Worm (Caenorhabditis elegans) whole organism, L4 larva: ENCODE results near the gene K01D12.8.

ENCODE experiments used
- F10B5.3 ChIP-seq: sonication (generic microtip); optimal IDR thresholded peaks from 2 replicates; lab custom pipeline; 2016; ENCODE audit warnings: mild to moderate bottlenecking, missing genetic modification characterization, missing compliant biosample characterization
- F26F4.8 ChIP-seq: fragments of 200-800 bp; sonication (Bioruptor generic); conservative IDR thresholded peaks from 2 replicates; pipeline ENCODE4 v1.3.6; 2022; ENCODE audit warnings: missing genetic modification characterization, missing compliant biosample characterization
- R02D3.7 ChIP-seq: fragments of 150-350 bp; sonication (generic microtip); optimal IDR thresholded peaks from 3 replicates; lab custom pipeline; 2014; ENCODE audit warnings: missing biosample characterization, missing genetic modification characterization
- T20F7.1 ChIP-seq: fragments of 200-800 bp; sonication (Bioruptor generic); optimal IDR thresholded peaks from 2 replicates; lab custom pipeline; 2018; ENCODE audit warnings: mild to moderate bottlenecking, missing genetic modification characterization, missing compliant biosample characterization
- ZK546.5 ChIP-seq, 2 experiments: sonication (generic microtip); optimal IDR thresholded peaks; 2 replicates each; lab custom pipeline; 2017; ENCODE audit warnings: missing biosample characterization in 2 of 2, missing genetic modification characterization in 2 of 2
- arid-1 ChIP-seq: fragments of 200-800 bp; sonication (Bioruptor generic); conservative IDR thresholded peaks from 2 replicates; pipeline ENCODE4 v1.3.6; 2022; ENCODE audit warnings: missing genetic modification reagents, missing genetic modification characterization, missing compliant biosample characterization
- ceh-32 ChIP-seq: sonication (generic microtip); optimal IDR thresholded peaks from 2 replicates; lab custom pipeline; 2016; ENCODE audit warnings: mild to moderate bottlenecking, missing genetic modification characterization, missing compliant biosample characterization; ENCODE audit not compliant: poor library complexity
- ceh-44 ChIP-seq: fragments of 200-800 bp; sonication (Bioruptor generic); IDR thresholded peaks from 2 replicates; pipeline ENCODE4 v1.3.6; 2022; ENCODE audit warnings: missing genetic modification reagents, missing genetic modification characterization, missing compliant biosample characterization
- ceh-62 ChIP-seq: sonication (generic microtip); optimal IDR thresholded peaks from 2 replicates; lab custom pipeline; 2017; ENCODE audit warnings: missing biosample characterization, missing genetic modification characterization
- daf-16 ChIP-seq, 3 experiments: sonication (generic microtip); optimal IDR thresholded peaks; 2 replicates each; lab custom pipeline; 2016 to 2017; ENCODE audit warnings: missing genetic modification characterization in 3 of 3, missing genetic modification reagents in 3 of 3, mild to moderate bottlenecking in 2 of 3, missing compliant biosample characterization in 2 of 3, missing biosample characterization in 1 of 3, moderate library complexity in 1 of 3
- daf-19 ChIP-seq: fragments of 200-800 bp; sonication (Bioruptor generic); conservative IDR thresholded peaks from 2 replicates; pipeline ENCODE4 v1.3.6; 2022; ENCODE audit warnings: missing genetic modification characterization, missing compliant biosample characterization
- dmd-6 ChIP-seq: fragments of 200-800 bp; sonication (Bioruptor generic); IDR thresholded peaks from 2 replicates; pipeline ENCODE4 v1.3.6; 2022; ENCODE audit warnings: missing genetic modification reagents, missing genetic modification characterization, missing compliant biosample characterization
- dmd-8 ChIP-seq: fragments of 200-800 bp; sonication (Bioruptor generic); IDR thresholded peaks from 2 replicates; pipeline ENCODE4 v1.3.6; 2022; ENCODE audit warnings: missing genetic modification characterization, missing compliant biosample characterization
- dpl-1 ChIP-seq: fragments of 150-350 bp; optimal IDR thresholded peaks from 2 replicates; lab custom pipeline; 2014; ENCODE audit warnings: missing biosample characterization, missing genetic modification reagents, missing genetic modification characterization
- dve-1 ChIP-seq: sonication (generic microtip); optimal IDR thresholded peaks from 2 replicates; lab custom pipeline; 2017; ENCODE audit warnings: antibody characterized with exemption, mild to moderate bottlenecking, missing genetic modification characterization, missing compliant biosample characterization; ENCODE audit not compliant: insufficient read depth
- egl-27 ChIP-seq: sonication (generic microtip); optimal IDR thresholded peaks from 3 replicates; lab custom pipeline; 2017; ENCODE audit warnings: missing biosample characterization, missing genetic modification reagents, missing genetic modification characterization
- fkh-10 ChIP-seq: fragments of 150-350 bp; optimal IDR thresholded peaks from 2 replicates; lab custom pipeline; 2014; ENCODE audit warnings: missing biosample characterization, missing genetic modification reagents, missing genetic modification characterization
- hif-1 ChIP-seq, 2 experiments: sonication (generic microtip); optimal IDR thresholded peaks; 2 replicates each; lab custom pipeline; 2016 to 2017; ENCODE audit warnings: missing compliant biosample characterization in 2 of 2, missing genetic modification characterization in 2 of 2, missing genetic modification reagents in 2 of 2, missing genotype in 2 of 2, mild to moderate bottlenecking in 1 of 2
- hlh-30 ChIP-seq: sonication (generic microtip); optimal IDR thresholded peaks from 2 replicates; lab custom pipeline; 2017; ENCODE audit warnings: antibody characterized with exemption, mild to moderate bottlenecking, missing genetic modification characterization, missing compliant biosample characterization; ENCODE audit not compliant: insufficient read depth
- lim-7 ChIP-seq: fragments of 200-800 bp; sonication (Bioruptor generic); IDR thresholded peaks from 2 replicates; pipeline ENCODE4 v1.3.6; 2022; ENCODE audit warnings: missing genetic modification characterization, missing compliant biosample characterization
- lin-13 ChIP-seq: fragments of 150-350 bp; optimal IDR thresholded peaks from 2 replicates; lab custom pipeline; 2014; ENCODE audit warnings: missing biosample characterization, missing genetic modification reagents, missing genetic modification characterization
- lin-15B ChIP-seq: fragments of 150-350 bp; sonication (generic microtip); optimal IDR thresholded peaks from 3 replicates; lab custom pipeline; 2014; ENCODE audit warnings: missing biosample characterization, missing genetic modification characterization
- madf-9 ChIP-seq: fragments of 200-800 bp; sonication (Bioruptor generic); conservative IDR thresholded peaks from 2 replicates; pipeline ENCODE4 v1.3.6; 2022; ENCODE audit warnings: missing genetic modification reagents, missing genetic modification characterization, missing compliant biosample characterization
- mdl-1 ChIP-seq, 2 experiments: fragments of 150-350 bp in 1 of 2; sonication (generic microtip) in 1 of 2; optimal IDR thresholded peaks; 2 replicates each; lab custom pipeline; 2014 to 2017; ENCODE audit warnings: missing biosample characterization in 2 of 2, missing genetic modification characterization in 2 of 2
- mep-1 ChIP-seq: fragments of 150-350 bp; sonication (generic microtip); optimal IDR thresholded peaks from 3 replicates; lab custom pipeline; 2014; ENCODE audit warnings: missing biosample characterization, missing genetic modification characterization
- mes-2 ChIP-seq: sonication (generic microtip); optimal IDR thresholded peaks from 2 replicates; lab custom pipeline; 2016; ENCODE audit warnings: missing genotype, mild to moderate bottlenecking, missing genetic modification characterization, missing compliant biosample characterization; ENCODE audit not compliant: poor library complexity, severe bottlenecking
- mxl-3 ChIP-seq: fragments of 200-800 bp; sonication (Bioruptor generic); optimal IDR thresholded peaks from 2 replicates; lab custom pipeline; 2018; ENCODE audit warnings: mild to moderate bottlenecking, missing genetic modification characterization, missing compliant biosample characterization
- nhr-10 ChIP-seq: fragments of 150-350 bp; optimal IDR thresholded peaks from 2 replicates; lab custom pipeline; 2014; ENCODE audit warnings: missing biosample characterization, missing genetic modification characterization
- nhr-111 ChIP-seq: fragments of 200-800 bp; sonication (Bioruptor generic); optimal IDR thresholded peaks from 2 replicates; lab custom pipeline; 2018; ENCODE audit warnings: mild to moderate bottlenecking, missing genetic modification characterization, missing compliant biosample characterization
- nhr-25 ChIP-seq: sonication (generic microtip); optimal IDR thresholded peaks from 2 replicates; lab custom pipeline; 2017; ENCODE audit warnings: missing genetic modification characterization, mild to moderate bottlenecking, missing compliant biosample characterization, antibody characterized with exemption, moderate library complexity, borderline replicate concordance; ENCODE audit not compliant: insufficient read depth
- nhr-28 ChIP-seq: fragments of 150-350 bp; optimal IDR thresholded peaks from 2 replicates; lab custom pipeline; 2014; ENCODE audit warnings: missing biosample characterization, missing genetic modification characterization
- nhr-41 ChIP-seq: fragments of 200-800 bp; sonication (Bioruptor generic); IDR thresholded peaks from 2 replicates; pipeline ENCODE4 v1.3.6; 2022; ENCODE audit warnings: missing genetic modification reagents, missing genetic modification characterization, missing compliant biosample characterization
- nhr-6 ChIP-seq: fragments of 150-350 bp; optimal IDR thresholded peaks from 2 replicates; lab custom pipeline; 2014; ENCODE audit warnings: missing biosample characterization, missing genetic modification characterization
- nhr-77 ChIP-seq: fragments of 150-350 bp; optimal IDR thresholded peaks from 2 replicates; lab custom pipeline; 2014; ENCODE audit warnings: missing biosample characterization, missing genetic modification characterization
- saeg-2 ChIP-seq: fragments of 200-800 bp; sonication (Bioruptor generic); IDR thresholded peaks from 2 replicates; pipeline ENCODE4 v1.3.6; 2022; ENCODE audit warnings: missing genetic modification reagents, missing genetic modification characterization, missing compliant biosample characterization
- set-16 ChIP-seq: fragments of 200-800 bp; sonication (Bioruptor generic); IDR thresholded peaks from 2 replicates; pipeline ENCODE4 v1.3.6; 2022; ENCODE audit warnings: missing genetic modification reagents, missing genetic modification characterization, missing compliant biosample characterization
- spr-1 ChIP-seq: sonication (generic microtip); optimal IDR thresholded peaks from 2 replicates; lab custom pipeline; 2016; ENCODE audit warnings: mild to moderate bottlenecking, missing genetic modification characterization, missing compliant biosample characterization
- spr-3 ChIP-seq: fragments of 200-800 bp; sonication (Bioruptor generic); optimal IDR thresholded peaks from 2 replicates; lab custom pipeline; 2018; ENCODE audit warnings: mild to moderate bottlenecking, missing genetic modification characterization, missing compliant biosample characterization
- tag-97 ChIP-seq: fragments of 200-800 bp; sonication (Bioruptor generic); IDR thresholded peaks from 2 replicates; pipeline ENCODE4 v1.3.6; 2022; ENCODE audit warnings: missing genetic modification characterization, missing compliant biosample characterization
- unc-130 ChIP-seq: sonication (generic microtip); optimal IDR thresholded peaks from 2 replicates; lab custom pipeline; 2016; ENCODE audit warnings: missing genetic modification reagents, missing genetic modification characterization, missing compliant biosample characterization
- unc-62 ChIP-seq, 3 experiments: fragments of 150-350 bp in 1 of 3; sonication (generic microtip); optimal IDR thresholded peaks in 2 of 3; peaks in 1 of 3; 1 replicate in 1 of 3; 2 replicates in 2 of 3; lab custom pipeline; 2014 to 2017; ENCODE audit warnings: missing biosample characterization in 3 of 3, missing genetic modification characterization in 3 of 3, missing genetic modification reagents in 3 of 3, missing genotype in 1 of 3
- vab-7 ChIP-seq: fragments of 200-800 bp; sonication (Bioruptor generic); IDR thresholded peaks from 2 replicates; pipeline ENCODE4 v1.3.6; 2022; ENCODE audit warnings: missing genetic modification reagents, missing genetic modification characterization, missing compliant biosample characterization
- zfp-2 ChIP-seq: sonication (generic microtip); optimal IDR thresholded peaks from 2 replicates; lab custom pipeline; 2016; ENCODE audit warnings: mild to moderate bottlenecking, missing genetic modification characterization, missing compliant biosample characterization
- zfp-3 ChIP-seq: fragments of 200-800 bp; sonication (Bioruptor generic); conservative IDR thresholded peaks from 2 replicates; pipeline ENCODE4 v1.3.6; 2022; ENCODE audit warnings: missing genetic modification reagents, missing genetic modification characterization, missing compliant biosample characterization
- ztf-7 ChIP-seq: fragments of 150-350 bp; optimal IDR thresholded peaks from 2 replicates; lab custom pipeline; 2014; ENCODE audit warnings: missing biosample characterization, missing genetic modification characterization

Gene K01D12.8

DNA sequence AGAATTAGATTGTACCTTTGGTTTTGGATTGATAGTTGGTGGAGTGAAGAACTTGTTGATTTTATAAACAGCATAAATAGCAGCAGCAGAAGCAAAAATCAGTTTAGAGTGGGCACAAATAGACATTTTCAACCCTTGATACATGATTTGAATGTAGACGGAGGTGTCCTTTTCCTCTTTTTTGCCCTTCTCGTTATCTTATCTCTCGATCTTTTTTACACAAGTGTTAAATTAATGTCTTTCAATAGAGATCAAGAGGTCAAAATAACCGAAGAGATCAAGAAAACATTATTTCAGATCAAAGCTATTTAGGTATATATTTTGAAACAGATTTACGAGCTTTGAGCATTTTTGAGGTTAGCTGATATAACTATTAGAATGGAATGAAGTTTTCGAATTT, 9.5 kb downstream of the K01D12.8 start, which contains the start of gene cdr-7:
cdr-7 (minus strand) TSS at position 205 of the 400 bp plus-strand sequence.
- TF ChIP-seq mes-2 (no peak), nhr-28 (peak; percentile 13)

DNA sequence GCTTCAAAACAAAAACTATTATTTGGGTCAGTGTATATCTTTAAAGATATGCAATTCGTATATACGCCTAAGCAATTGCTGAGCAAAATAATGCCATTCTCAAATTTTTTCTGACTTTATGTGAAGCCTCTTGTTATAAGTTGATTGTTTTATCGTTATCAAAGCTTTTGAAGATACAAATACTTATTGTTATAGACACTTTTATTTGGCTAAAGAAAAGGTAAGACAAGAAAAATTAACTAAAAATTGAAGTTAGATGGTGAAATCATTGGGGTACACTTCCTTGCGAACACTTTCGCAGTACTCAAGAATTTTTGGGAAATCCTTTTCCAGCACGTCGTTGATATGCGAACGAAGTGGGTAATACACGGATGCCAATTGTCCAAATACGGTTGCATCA, 9.9 kb downstream of the K01D12.8 start:
- no peak for TF ChIP-seq F26F4.8 (GFP tag; lab: Robert Waterston, UW)
- TF ChIP-seq hif-1 (tag; optimal IDR thresholded peaks at IDR 0.05; lab: Kevin White, UChicago) = no peak
- no peak for TF ChIP-seq nhr-25 (tag; lab: Kevin White, UChicago)
- no peak for TF ChIP-seq daf-19 (GFP tag; lab: Robert Waterston, UW)
- TF ChIP-seq unc-62 (GFP tag; optimal IDR thresholded peaks at IDR 0.05 in 1 of 2; lab: Kevin White, UChicago) = peak in 1 of 2 experiments; percentile 80
- TF ChIP-seq unc-62 (tag; optimal IDR thresholded peaks at IDR 0.05; lab: Kevin White, UChicago) = no peak

DNA sequence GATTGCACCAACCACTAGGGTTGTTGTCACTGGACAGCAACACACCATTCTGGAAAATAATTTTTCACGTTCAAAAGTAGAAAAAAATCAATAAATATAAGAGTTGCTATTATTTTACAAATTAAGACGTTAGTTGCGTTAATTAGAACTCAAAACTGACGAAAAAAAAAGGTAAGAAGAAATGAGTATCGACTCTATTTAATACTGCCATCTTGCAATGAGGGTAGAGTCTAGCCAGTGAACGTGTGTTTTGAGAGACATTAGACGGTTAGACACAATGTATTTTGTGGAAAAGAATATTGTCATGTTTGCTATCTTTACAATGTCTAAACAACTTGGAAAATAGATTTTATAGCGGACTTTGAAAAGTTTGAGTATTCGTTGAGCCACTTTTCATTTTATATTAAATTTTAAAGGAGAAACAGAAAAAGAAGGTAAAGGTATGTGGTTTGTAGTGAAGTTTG, 11.2 kb downstream of the K01D12.8 start, which contains the start of gene cdr-6:
cdr-6 (minus strand) TSS at position 51 of the 464 bp plus-strand sequence.
- TF ChIP-seq egl-27 (tag; lab: Kevin White, UChicago) (no peak), nhr-25 (tag; lab: Kevin White, UChicago) (no peak), ceh-44 (GFP tag; lab: Robert Waterston, UW) (no peak), unc-62 (GFP tag; optimal IDR thresholded peaks at IDR 0.05 in 1 of 2; lab: Kevin White, UChicago) (peak in 1 of 2 experiments; percentile 83), unc-62 (tag; optimal IDR thresholded peaks at IDR 0.05; lab: Kevin White, UChicago) (no peak), F10B5.3 (tag; lab: Kevin White, UChicago) (no peak), lin-13 (GFP tag; lab: Kevin White, UChicago) (no peak), mdl-1 (tag; optimal IDR thresholded peaks at IDR 0.05; lab: Kevin White, UChicago) (peak in 1 of 2 experiments; percentile 24), spr-1 (no peak), ZK546.5 (tag; optimal IDR thresholded peaks at IDR 0.05; lab: Kevin White, UChicago) (no peak), daf-16 (GFP tag; optimal IDR thresholded peaks at IDR 0.05; lab: Kevin White, UChicago) (no peak), daf-16 (tag; optimal IDR thresholded peaks at IDR 0.05; lab: Kevin White, UChicago) (peak; percentile 79), nhr-6 (tag; lab: Kevin White, UChicago) (peak; percentile 52), nhr-41 (GFP tag; lab: Robert Waterston, UW) (no peak), arid-1 (GFP tag; lab: Robert Waterston, UW) (no peak), lim-7 (GFP tag; lab: Robert Waterston, UW) (no peak), ceh-32 (tag; lab: Kevin White, UChicago) (no peak), R02D3.7 (tag; lab: Kevin White, UChicago) (no peak), saeg-2 (GFP tag; lab: Robert Waterston, UW) (no peak), nhr-28 (peak; percentile 77), nhr-77 (tag; lab: Kevin White, UChicago) (no peak), hlh-30 (peak; percentile 17), dpl-1 (GFP tag; lab: Kevin White, UChicago) (no peak), dve-1 (peak; percentile 45), tag-97 (GFP tag; lab: Robert Waterston, UW) (no peak), nhr-111 (GFP tag; lab: Kevin White, UChicago) (no peak), mxl-3 (no peak), ztf-7 (tag; lab: Kevin White, UChicago) (no peak), unc-130 (GFP tag; lab: Kevin White, UChicago) (no peak), vab-7 (GFP tag; lab: Robert Waterston, UW) (no peak), lin-15B (tag; lab: Kevin White, UChicago) (no peak), zfp-2 (tag; lab: Kevin White, UChicago) (no peak), madf-9 (GFP tag; lab: Robert Waterston, UW) (no peak), zfp-3 (GFP tag; lab: Robert Waterston, UW) (no peak), ceh-62 (no peak), set-16 (GFP tag; lab: Robert Waterston, UW) (no peak), dmd-8 (GFP tag; lab: Robert Waterston, UW) (no peak), spr-3 (GFP tag; lab: Kevin White, UChicago) (no peak), nhr-10 (no peak), mep-1 (tag; lab: Kevin White, UChicago) (peak; percentile 12), fkh-10 (GFP tag; lab: Kevin White, UChicago) (no peak), dmd-6 (GFP tag; lab: Robert Waterston, UW) (peak; percentile 51), T20F7.1 (GFP tag; lab: Kevin White, UChicago) (peak; percentile 18)
